Worm (Caenorhabditis elegans) whole organism, L4 larva: ENCODE measurements around the gene pes-23.

Experiments used
- F26F4.8 ChIP-seq: fragments of 200-800 bp; sonication (Bioruptor generic); conservative IDR thresholded peaks from 2 replicates; pipeline ENCODE4 v1.3.6; 2022; ENCODE audit warnings: missing genetic modification characterization, missing compliant biosample characterization
- F37D6.2 ChIP-seq: sonication (generic microtip); optimal IDR thresholded peaks from 2 replicates; lab custom pipeline; 2016; ENCODE audit warnings: mild to moderate bottlenecking, missing genetic modification characterization, missing compliant biosample characterization
- F49E8.2 ChIP-seq: sonication (generic microtip); optimal IDR thresholded peaks from 2 replicates; lab custom pipeline; 2016; ENCODE audit warnings: missing compliant biosample characterization, mild to moderate bottlenecking, missing genetic modification characterization, borderline replicate concordance
- Y105C5A.15 ChIP-seq: fragments of 200-800 bp; sonication (Bioruptor generic); IDR thresholded peaks from 2 replicates; pipeline ENCODE4 v1.3.6; 2022; ENCODE audit warnings: missing genetic modification characterization, missing compliant biosample characterization
- aha-1 ChIP-seq: fragments of 150-350 bp; peaks from one replicate; lab custom pipeline; 2014; ENCODE audit warnings: missing biosample characterization, missing genetic modification characterization
- arid-1 ChIP-seq: fragments of 200-800 bp; sonication (Bioruptor generic); conservative IDR thresholded peaks from 2 replicates; pipeline ENCODE4 v1.3.6; 2022; ENCODE audit warnings: missing genetic modification reagents, missing genetic modification characterization, missing compliant biosample characterization
- ceh-62 ChIP-seq: sonication (generic microtip); optimal IDR thresholded peaks from 2 replicates; lab custom pipeline; 2017; ENCODE audit warnings: missing biosample characterization, missing genetic modification characterization
- daf-16 ChIP-seq, 3 experiments: sonication (generic microtip); optimal IDR thresholded peaks; 2 replicates each; lab custom pipeline; 2016 to 2017; ENCODE audit warnings: missing genetic modification characterization in 3 of 3, missing genetic modification reagents in 3 of 3, mild to moderate bottlenecking in 2 of 3, missing compliant biosample characterization in 2 of 3, missing biosample characterization in 1 of 3, moderate library complexity in 1 of 3
- daf-19 ChIP-seq: fragments of 200-800 bp; sonication (Bioruptor generic); conservative IDR thresholded peaks from 2 replicates; pipeline ENCODE4 v1.3.6; 2022; ENCODE audit warnings: missing genetic modification characterization, missing compliant biosample characterization
- daf-8 ChIP-seq: fragments of 200-800 bp; sonication (Bioruptor generic); IDR thresholded peaks from 2 replicates; pipeline ENCODE4 v1.3.6; 2022; ENCODE audit warnings: missing genetic modification characterization, missing compliant biosample characterization
- dmd-6 ChIP-seq: fragments of 200-800 bp; sonication (Bioruptor generic); IDR thresholded peaks from 2 replicates; pipeline ENCODE4 v1.3.6; 2022; ENCODE audit warnings: missing genetic modification reagents, missing genetic modification characterization, missing compliant biosample characterization
- dmd-9 ChIP-seq: fragments of 200-800 bp; sonication (Bioruptor generic); IDR thresholded peaks from 2 replicates; pipeline ENCODE4 v1.3.6; 2022; ENCODE audit warnings: missing genetic modification reagents, missing genetic modification characterization, missing compliant biosample characterization
- dpl-1 ChIP-seq: fragments of 150-350 bp; optimal IDR thresholded peaks from 2 replicates; lab custom pipeline; 2014; ENCODE audit warnings: missing biosample characterization, missing genetic modification reagents, missing genetic modification characterization
- dve-1 ChIP-seq: sonication (generic microtip); optimal IDR thresholded peaks from 2 replicates; lab custom pipeline; 2017; ENCODE audit warnings: antibody characterized with exemption, mild to moderate bottlenecking, missing genetic modification characterization, missing compliant biosample characterization; ENCODE audit not compliant: insufficient read depth
- gei-8 ChIP-seq: fragments of 200-800 bp; sonication (Bioruptor generic); optimal IDR thresholded peaks from 2 replicates; lab custom pipeline; 2018; ENCODE audit warnings: mild to moderate bottlenecking, missing genetic modification characterization, missing compliant biosample characterization
- hlh-11 ChIP-seq: fragments of 200-800 bp; sonication (Bioruptor generic); optimal IDR thresholded peaks from 2 replicates; lab custom pipeline; 2018; ENCODE audit warnings: mild to moderate bottlenecking, missing genetic modification characterization, missing compliant biosample characterization
- hlh-30 ChIP-seq: sonication (generic microtip); optimal IDR thresholded peaks from 2 replicates; lab custom pipeline; 2017; ENCODE audit warnings: antibody characterized with exemption, mild to moderate bottlenecking, missing genetic modification characterization, missing compliant biosample characterization; ENCODE audit not compliant: insufficient read depth
- hmg-1.1 ChIP-seq: fragments of 200-800 bp; sonication (Bioruptor generic); IDR thresholded peaks from 2 replicates; pipeline ENCODE4 v1.3.6; 2022; ENCODE audit warnings: missing genetic modification reagents, missing genetic modification characterization, missing compliant biosample characterization
- lim-7 ChIP-seq: fragments of 200-800 bp; sonication (Bioruptor generic); IDR thresholded peaks from 2 replicates; pipeline ENCODE4 v1.3.6; 2022; ENCODE audit warnings: missing genetic modification characterization, missing compliant biosample characterization
- lin-38 ChIP-seq: fragments of 200-800 bp; sonication (Bioruptor generic); IDR thresholded peaks from 2 replicates; pipeline ENCODE4 v1.3.6; 2022; ENCODE audit warnings: missing genetic modification reagents, missing genetic modification characterization, missing compliant biosample characterization
- lin-39 ChIP-seq: fragments of 150-350 bp; optimal IDR thresholded peaks from 2 replicates; lab custom pipeline; 2014; ENCODE audit warnings: missing biosample characterization, missing genetic modification reagents, missing genetic modification characterization
- mdl-1 ChIP-seq, 2 experiments: fragments of 150-350 bp in 1 of 2; sonication (generic microtip) in 1 of 2; optimal IDR thresholded peaks; 2 replicates each; lab custom pipeline; 2014 to 2017; ENCODE audit warnings: missing biosample characterization in 2 of 2, missing genetic modification characterization in 2 of 2
- mxl-2 ChIP-seq: fragments of 200-800 bp; sonication (Bioruptor generic); conservative IDR thresholded peaks from 2 replicates; pipeline ENCODE4 v1.3.6; 2022; ENCODE audit warnings: missing genetic modification reagents, missing genetic modification characterization, missing compliant biosample characterization
- mxl-3 ChIP-seq: fragments of 200-800 bp; sonication (Bioruptor generic); optimal IDR thresholded peaks from 2 replicates; lab custom pipeline; 2018; ENCODE audit warnings: mild to moderate bottlenecking, missing genetic modification characterization, missing compliant biosample characterization
- nhr-10 ChIP-seq: fragments of 150-350 bp; optimal IDR thresholded peaks from 2 replicates; lab custom pipeline; 2014; ENCODE audit warnings: missing biosample characterization, missing genetic modification characterization
- nhr-28 ChIP-seq: fragments of 150-350 bp; optimal IDR thresholded peaks from 2 replicates; lab custom pipeline; 2014; ENCODE audit warnings: missing biosample characterization, missing genetic modification characterization
- nhr-42 ChIP-seq: fragments of 200-800 bp; sonication (Bioruptor generic); IDR thresholded peaks from 2 replicates; pipeline ENCODE4 v1.3.6; 2022; ENCODE audit warnings: missing genetic modification characterization, missing compliant biosample characterization
- nhr-48 ChIP-seq: sonication (generic microtip); optimal IDR thresholded peaks from 2 replicates; lab custom pipeline; 2016; ENCODE audit warnings: mild to moderate bottlenecking, missing genetic modification characterization, missing compliant biosample characterization
- pha-4 ChIP-seq, 2 experiments: fragments of 150-350 bp in 1 of 2; fragments of 200-800 bp in 1 of 2; sonication (Bioruptor generic) in 1 of 2; IDR thresholded peaks in 1 of 2; optimal IDR thresholded peaks in 1 of 2; 2 replicates each; pipeline versions ENCODE4 v1.3.6 to Lab custom; 2014 to 2022; ENCODE audit warnings: missing genetic modification characterization in 2 of 2, missing genetic modification reagents in 2 of 2, missing biosample characterization in 1 of 2, missing compliant biosample characterization in 1 of 2
- php-3 ChIP-seq: fragments of 200-800 bp; sonication (Bioruptor generic); IDR thresholded peaks from 2 replicates; pipeline ENCODE4 v1.3.6; 2022; ENCODE audit warnings: missing genetic modification reagents, missing genetic modification characterization, missing compliant biosample characterization
- pqm-1 ChIP-seq: sonication (generic microtip); optimal IDR thresholded peaks from 2 replicates; lab custom pipeline; 2017; ENCODE audit warnings: missing biosample characterization, missing genetic modification characterization
- sdz-12 ChIP-seq: fragments of 200-800 bp; sonication (Bioruptor generic); optimal IDR thresholded peaks from 2 replicates; lab custom pipeline; 2018; ENCODE audit warnings: mild to moderate bottlenecking, missing genetic modification characterization, missing compliant biosample characterization
- snpc-1.2 ChIP-seq: fragments of 200-800 bp; sonication (Bioruptor generic); IDR thresholded peaks from 2 replicates; pipeline ENCODE4 v1.3.6; 2022; ENCODE audit warnings: missing genetic modification reagents, missing genetic modification characterization, missing compliant biosample characterization
- unc-130 ChIP-seq: sonication (generic microtip); optimal IDR thresholded peaks from 2 replicates; lab custom pipeline; 2016; ENCODE audit warnings: missing genetic modification reagents, missing genetic modification characterization, missing compliant biosample characterization
- unc-62 ChIP-seq, 3 experiments: fragments of 150-350 bp in 1 of 3; sonication (generic microtip); optimal IDR thresholded peaks in 2 of 3; peaks in 1 of 3; 1 replicate in 1 of 3; 2 replicates in 2 of 3; lab custom pipeline; 2014 to 2017; ENCODE audit warnings: missing biosample characterization in 3 of 3, missing genetic modification characterization in 3 of 3, missing genetic modification reagents in 3 of 3, missing genotype in 1 of 3
- zip-2 ChIP-seq: fragments of 150-350 bp; optimal IDR thresholded peaks from 2 replicates; lab custom pipeline; 2014; ENCODE audit warnings: missing biosample characterization, missing genetic modification characterization

The pes-23 gene

DNA sequence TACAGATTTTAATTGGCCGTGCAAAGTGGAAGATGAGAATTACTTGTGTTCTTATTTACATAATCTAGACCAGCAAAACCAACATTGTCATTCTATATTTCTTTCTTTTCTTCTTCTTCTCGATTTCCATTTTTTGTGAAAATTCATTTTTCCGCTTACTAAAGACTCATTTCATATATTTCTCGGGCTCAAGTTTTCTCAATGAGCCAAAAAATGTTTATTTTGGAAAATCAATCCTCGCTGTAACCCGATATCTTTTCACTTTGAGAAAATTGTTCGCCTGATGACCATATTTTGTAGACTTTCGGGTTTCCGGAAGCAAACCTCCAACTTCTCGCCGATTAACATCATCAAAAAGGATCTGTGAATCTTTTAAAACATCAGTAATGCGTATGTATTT lies 12.8 kb downstream of the pes-23 start, which contains the start of gene nhx-4:
nhx-4 (plus strand) TSS at position 301 of the 400 bp plus-strand sequence.
- no peak for TF ChIP-seq nhr-42 (GFP tag; lab: Robert Waterston, UW)
- no peak for TF ChIP-seq daf-19 (GFP tag; lab: Robert Waterston, UW)
- TF ChIP-seq F49E8.2 (tag; lab: Kevin White, UChicago): no peak
- TF ChIP-seq zip-2: no peak
- TF ChIP-seq Y105C5A.15: no peak
- TF ChIP-seq lin-38 (GFP tag; lab: Robert Waterston, UW): no peak
- no peak for TF ChIP-seq F26F4.8 (GFP tag; lab: Robert Waterston, UW)
- no peak for TF ChIP-seq daf-8 (GFP tag; lab: Robert Waterston, UW)
- TF ChIP-seq pha-4 (GFP tag; IDR thresholded peaks at IDR 0.05; lab: Robert Waterston, UW): no peak
- no peak for TF ChIP-seq pha-4 (tag; optimal IDR thresholded peaks at IDR 0.05; lab: Kevin White, UChicago)
- TF ChIP-seq aha-1: no peak
- TF ChIP-seq dmd-9 (GFP tag; lab: Robert Waterston, UW): no peak
- TF ChIP-seq php-3 (GFP tag; lab: Robert Waterston, UW): no peak
- no peak for TF ChIP-seq lin-39 (tag; lab: Kevin White, UChicago)
- TF ChIP-seq nhr-48: no peak
- TF ChIP-seq F37D6.2 (tag; lab: Kevin White, UChicago): no peak

DNA sequence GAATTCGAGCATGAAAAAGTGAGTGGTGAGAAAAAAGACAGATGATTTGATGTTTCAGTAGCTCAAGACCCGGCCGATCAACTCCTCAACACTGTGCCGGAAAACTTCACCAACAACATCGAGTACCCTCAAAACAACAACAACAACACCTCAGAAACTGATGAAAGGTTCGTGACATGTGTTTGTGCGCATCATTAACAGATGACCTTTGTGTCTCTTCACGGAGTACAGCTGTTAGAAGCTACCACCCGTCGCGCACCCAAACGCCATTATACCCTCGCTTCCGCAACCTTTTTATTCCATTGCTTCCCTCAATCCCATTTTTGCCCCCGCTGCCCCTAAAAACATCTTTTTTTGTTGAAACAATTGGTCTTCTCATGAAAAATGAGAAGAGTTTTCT lies 14.1 kb downstream of the pes-23 start:
- TF ChIP-seq daf-16 (GFP tag; optimal IDR thresholded peaks at IDR 0.05; lab: Kevin White, UChicago): peak in 1 of 2 experiments; percentile 64
- no peak for TF ChIP-seq daf-16 (tag; optimal IDR thresholded peaks at IDR 0.05; lab: Kevin White, UChicago)
- TF ChIP-seq nhr-10 (tag; lab: Kevin White, UChicago): no peak

DNA sequence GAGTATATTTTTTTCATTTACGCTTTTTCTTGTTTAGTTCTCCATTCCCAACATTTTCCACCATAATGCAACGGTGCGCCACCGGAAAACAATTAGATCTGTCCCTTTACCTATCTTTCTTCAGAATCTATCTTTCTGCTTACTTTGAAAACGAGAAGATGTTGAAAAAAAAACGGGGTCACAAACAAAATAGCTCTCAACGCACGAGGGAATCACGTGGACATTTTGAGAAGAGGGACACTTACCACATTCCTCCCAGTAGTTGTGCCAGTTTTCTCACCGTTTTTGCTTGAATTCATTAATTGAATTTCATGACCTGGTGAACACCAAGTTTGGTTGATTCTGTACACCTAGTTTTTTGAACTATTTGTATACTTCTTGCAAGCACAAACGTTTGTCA lies 15.0 kb downstream of the pes-23 start:
- peak in 1 of 2 experiments; percentile 4 for TF ChIP-seq mdl-1 (tag; optimal IDR thresholded peaks at IDR 0.05; lab: Kevin White, UChicago)
- no peak for TF ChIP-seq gei-8 (GFP tag; lab: Kevin White, UChicago)
- no peak for TF ChIP-seq dpl-1
- no peak for TF ChIP-seq unc-130
- no peak for TF ChIP-seq sdz-12 (GFP tag; lab: Kevin White, UChicago)
- no peak for TF ChIP-seq daf-16 (GFP tag; optimal IDR thresholded peaks at IDR 0.05; lab: Kevin White, UChicago)
- no peak for TF ChIP-seq daf-16 (tag; optimal IDR thresholded peaks at IDR 0.05; lab: Kevin White, UChicago)
- TF ChIP-seq ceh-62 (tag; lab: Kevin White, UChicago): no peak
- TF ChIP-seq mxl-2 (GFP tag; lab: Robert Waterston, UW): peak; percentile 92
- peak in 1 of 2 experiments; percentile 71 for TF ChIP-seq unc-62 (GFP tag; optimal IDR thresholded peaks at IDR 0.05 in 1 of 2; lab: Kevin White, UChicago)
- TF ChIP-seq unc-62 (tag; optimal IDR thresholded peaks at IDR 0.05; lab: Kevin White, UChicago): no peak
- no peak for TF ChIP-seq aha-1
- TF ChIP-seq lim-7 (GFP tag; lab: Robert Waterston, UW): no peak
- no peak for TF ChIP-seq pqm-1 (tag; lab: Kevin White, UChicago)
- peak; percentile 40 for TF ChIP-seq hlh-30 (tag; lab: Kevin White, UChicago)
- TF ChIP-seq, all 104 proteins: peak for 4

DNA sequence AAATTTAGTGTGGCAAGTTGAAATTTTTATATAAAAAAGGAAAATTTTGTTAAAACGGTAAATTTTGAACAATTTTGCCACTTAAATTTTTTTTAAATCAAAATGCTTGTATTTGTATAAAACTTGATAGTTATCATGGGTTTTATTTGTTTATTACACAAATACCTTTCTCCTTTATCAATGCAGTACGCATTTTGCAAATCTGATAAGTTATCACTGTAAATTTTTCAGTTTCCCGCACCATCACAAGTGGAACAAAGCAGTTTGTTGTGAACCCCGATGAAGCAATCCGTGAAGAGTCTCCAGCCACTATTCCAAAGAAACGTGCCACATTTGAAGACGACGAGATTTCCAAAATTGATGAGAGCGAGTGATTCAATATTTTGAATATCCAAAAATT lies 19.0 kb downstream of the pes-23 start:
- TF ChIP-seq unc-62 (GFP tag; optimal IDR thresholded peaks at IDR 0.05 in 1 of 2; lab: Kevin White, UChicago) (peak in 1 of 2 experiments; percentile 66), unc-62 (tag; optimal IDR thresholded peaks at IDR 0.05; lab: Kevin White, UChicago) (no peak), arid-1 (GFP tag; lab: Robert Waterston, UW) (no peak)

DNA sequence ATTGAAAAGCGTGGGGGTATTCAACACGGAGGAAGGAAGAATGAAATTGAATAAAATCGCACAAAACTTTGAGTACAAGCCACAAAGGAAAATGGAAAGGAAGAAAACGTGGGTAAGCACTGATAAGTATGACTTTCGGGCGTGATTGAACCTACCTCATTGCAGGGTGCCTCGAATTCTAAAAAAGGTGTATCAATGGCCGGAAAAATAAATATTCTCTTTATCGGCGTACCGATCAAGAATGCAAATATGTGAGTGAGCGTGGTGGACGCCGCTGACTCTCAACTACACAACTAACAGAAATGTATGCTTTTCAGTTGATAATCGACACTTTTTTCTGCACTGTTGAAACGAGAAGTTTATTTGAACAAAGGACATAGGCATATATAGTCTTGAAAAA lies 23.3 kb downstream of the pes-23 start, which contains the start of gene otpl-3:
otpl-3 (minus strand) TSS at position 304 of the 400 bp plus-strand sequence.
- no peak for TF ChIP-seq hmg-1.1 (GFP tag; lab: Robert Waterston, UW)
- peak; percentile 5 for TF ChIP-seq dve-1
- TF ChIP-seq pqm-1 (tag; lab: Kevin White, UChicago): peak; percentile 75
- peak; percentile 54 for TF ChIP-seq nhr-28
- peak; percentile 34; the same call in 1 of the 2 replicates for TF ChIP-seq dmd-6 (GFP tag; lab: Robert Waterston, UW)
- TF ChIP-seq nhr-42 (GFP tag; lab: Robert Waterston, UW): no peak
- peak; percentile 20 for TF ChIP-seq mxl-3 (GFP tag; lab: Kevin White, UChicago)
- TF ChIP-seq unc-130: no peak
- TF ChIP-seq daf-16 (GFP tag; optimal IDR thresholded peaks at IDR 0.05; lab: Kevin White, UChicago): no peak
- peak; percentile 24 for TF ChIP-seq daf-16 (tag; optimal IDR thresholded peaks at IDR 0.05; lab: Kevin White, UChicago)
- peak; percentile 76 for TF ChIP-seq aha-1
- peak; percentile 47 for TF ChIP-seq hlh-11 (tag; lab: Kevin White, UChicago)
- TF ChIP-seq snpc-1.2 (GFP tag; lab: Robert Waterston, UW): no peak
